Worm (Caenorhabditis elegans) whole organism, early embryonic: ENCODE measurements around the gene R11E3.2.

Experiments used
- aly-1 ChIP-seq: sonication (generic microtip); optimal IDR thresholded peaks from 2 replicates; lab custom pipeline; 2016; ENCODE audit warnings: missing genetic modification characterization, missing compliant biosample characterization
- ceh-13 ChIP-seq: fragments of 200-800 bp; sonication (Bioruptor generic); optimal IDR thresholded peaks from 2 replicates; lab custom pipeline; 2018; ENCODE audit warnings: mild to moderate bottlenecking, missing genetic modification characterization, missing compliant biosample characterization
- ceh-36 ChIP-seq: sonication (generic microtip); optimal IDR thresholded peaks from 2 replicates; lab custom pipeline; 2016; ENCODE audit warnings: missing genetic modification characterization, inconsistent platforms, missing compliant biosample characterization
- flt-1 ChIP-seq: fragments of 200-800 bp; sonication (Bioruptor generic); IDR thresholded peaks from 2 replicates; pipeline ENCODE4 v1.3.6; 2022; ENCODE audit warnings: missing genetic modification characterization, missing compliant biosample characterization
- hmg-4 ChIP-seq: fragments of 200-800 bp; sonication (Bioruptor generic); optimal IDR thresholded peaks from 2 replicates; lab custom pipeline; 2018; ENCODE audit warnings: mild to moderate bottlenecking, missing genetic modification characterization, missing compliant biosample characterization
- hnd-1 ChIP-seq: sonication (generic microtip); optimal IDR thresholded peaks from 2 replicates; lab custom pipeline; 2016; ENCODE audit warnings: missing genetic modification characterization, missing compliant biosample characterization
- pes-1 ChIP-seq: fragments of 200-800 bp; sonication (Bioruptor generic); IDR thresholded peaks from 2 replicates; pipeline ENCODE4 v1.3.6; 2022; ENCODE audit warnings: missing genetic modification reagents, missing genetic modification characterization, missing compliant biosample characterization
- tbx-11 ChIP-seq: fragments of 200-800 bp; sonication (Bioruptor generic); IDR thresholded peaks from 2 replicates; pipeline ENCODE4 v1.3.6; 2022; ENCODE audit warnings: missing genetic modification characterization, missing compliant biosample characterization

- TF ChIP-seq ceh-36 (tag; lab: Kevin White, UChicago) = no peak
- TF ChIP-seq aly-1 = no peak
- no peak for TF ChIP-seq pes-1 (GFP tag; lab: Robert Waterston, UW)
- no peak for TF ChIP-seq hmg-4 (GFP tag; lab: Kevin White, UChicago)
- TF ChIP-seq flt-1 (GFP tag; lab: Robert Waterston, UW) = no peak
- TF ChIP-seq ceh-13 (GFP tag; lab: Kevin White, UChicago) = no peak
- TF ChIP-seq tbx-11 (GFP tag; lab: Robert Waterston, UW) = no peak
- no peak for TF ChIP-seq hnd-1
Observed at ce11 chrIV:4724562-4724961, 47.3 kb upstream of the R11E3.2 start, which contains the start of gene K08F11.1.
